Fruit fly (Drosophila melanogaster) whole organism: ENCODE measurements around the gene APC7.

ENCODE experiments used
- CG8478 ChIP-seq: fragments of >200 bp; optimal IDR thresholded peaks from 2 replicates; lab custom pipeline; 2018; ENCODE audit warnings: inconsistent platforms
- Dll ChIP-seq: fragments of >200 bp; optimal IDR thresholded peaks from 2 replicates; lab custom pipeline; 2017
- pan ChIP-seq: fragments of >200 bp; optimal IDR thresholded peaks from 2 replicates; lab custom pipeline; 2017
- usp ChIP-seq: fragments of >200 bp; optimal IDR thresholded peaks from 2 replicates; lab custom pipeline; 2017; ENCODE audit warnings: missing biosample characterization, missing genetic modification characterization, mixed read lengths

dm6 chrX:6631885-6632284, 35.0 kb downstream of the APC7 start:
- no peak for TF ChIP-seq Dll
- TF ChIP-seq CG8478 (lab: Kevin White, UChicago), result no peak
- no peak for TF ChIP-seq usp (GFP tag; lab: Kevin White, UChicago)
- TF ChIP-seq pan (lab: Kevin White, UChicago), result no peak
